Worm (Caenorhabditis elegans): ENCODE data around the gene F56B3.4.

F56B3.4 gene

ce11 chrIV:826145-826544 is 32.1 kb upstream of the F56B3.4 start:
- TF ChIP-seq F37B4.10 (GFP tag; IDR thresholded peaks at IDR 0.05): no peak
- no peak for TF ChIP-seq nfya-2 (GFP tag; IDR thresholded peaks at IDR 0.05)
- TF ChIP-seq B0035.1 (tag; optimal IDR thresholded peaks at IDR 0.05): no peak
- TF ChIP-seq aptf-2 (GFP tag; conservative IDR thresholded peaks at IDR 0.05): no peak
- TF ChIP-seq nhr-120 (GFP tag; IDR thresholded peaks at IDR 0.05): no peak
- no peak for TF ChIP-seq F52B5.7 (tag; optimal IDR thresholded peaks at IDR 0.05)
- no peak for TF ChIP-seq tlf-1 (GFP tag; optimal IDR thresholded peaks at IDR 0.05)
- TF ChIP-seq sptf-2 (GFP tag; optimal IDR thresholded peaks at IDR 0.05): no peak
- no peak for TF ChIP-seq B0261.1 (tag; optimal IDR thresholded peaks at IDR 0.05)
- TF ChIP-seq ceh-79 (tag; optimal IDR thresholded peaks at IDR 0.05): no peak
- no peak for TF ChIP-seq gei-17 (GFP tag; optimal IDR thresholded peaks at IDR 0.05)
- no peak for TF ChIP-seq lsy-27 (tag; optimal IDR thresholded peaks at IDR 0.05; ENCODE audit: borderline replicate concordance, insufficient read depth)
- no peak for TF ChIP-seq mcd-1 (GFP tag; IDR thresholded peaks at IDR 0.05)
- no peak for TF ChIP-seq F49E8.2 (tag; optimal IDR thresholded peaks at IDR 0.05; ENCODE audit: insufficient read depth)
- no peak for TF ChIP-seq hmg-20 (GFP tag; IDR thresholded peaks at IDR 0.05)
- TF ChIP-seq Y56A3A.18 (GFP tag; IDR thresholded peaks at IDR 0.05): no peak
- no peak for TF ChIP-seq ccch-3 (GFP tag; optimal IDR thresholded peaks at IDR 0.05)

DNA sequence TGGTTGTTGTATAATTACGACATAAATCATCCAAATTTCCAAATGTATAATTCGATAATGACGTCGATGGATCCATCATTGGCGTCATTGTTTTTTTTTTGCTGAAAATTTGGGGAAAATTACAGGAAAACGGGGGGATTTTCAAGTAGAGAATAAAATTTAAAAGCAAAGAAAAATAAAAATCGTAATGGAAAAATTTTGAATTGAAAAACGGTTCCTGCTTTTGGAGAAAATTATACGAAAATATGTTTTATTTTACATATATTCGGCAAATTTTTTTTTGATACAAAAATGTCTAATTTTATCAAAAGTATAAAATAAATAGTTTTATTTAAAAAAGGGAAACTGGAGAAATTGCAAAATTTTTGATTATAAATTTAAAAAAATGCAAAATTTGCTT is 30.8 kb upstream of the F56B3.4 start, which contains the start of gene zipt-15:
TSS of gene zipt-15 (minus strand) at position 101 of the 400 bp plus-strand sequence.
- no peak for TF ChIP-seq F57A8.1 (GFP tag; optimal IDR thresholded peaks at IDR 0.05)
- TF ChIP-seq cebp-1 (GFP tag; IDR thresholded peaks at IDR 0.05): no peak
- TF ChIP-seq cebp-1 (tag; optimal IDR thresholded peaks at IDR 0.05): no peak
- no peak for TF ChIP-seq rcor-1 (GFP tag; IDR thresholded peaks at IDR 0.05)
- TF ChIP-seq mcd-1 (GFP tag; IDR thresholded peaks at IDR 0.05): no peak
- TF ChIP-seq akir-1 (GFP tag; optimal IDR thresholded peaks at IDR 0.05): no peak
- TF ChIP-seq nhr-179 (tag; optimal IDR thresholded peaks at IDR 0.05): no peak
- TF ChIP-seq Y79H2A.3 (GFP tag; conservative IDR thresholded peaks at IDR 0.05): no peak
- TF ChIP-seq nfya-2 (GFP tag; IDR thresholded peaks at IDR 0.05): no peak
- no peak for TF ChIP-seq ztf-28 (GFP tag; IDR thresholded peaks at IDR 0.05)
- TF ChIP-seq T07F8.4 (tag; optimal IDR thresholded peaks at IDR 0.05): no peak
- no peak for TF ChIP-seq nhr-80 (tag; optimal IDR thresholded peaks at IDR 0.05)
- TF ChIP-seq sea-2 (GFP tag; IDR thresholded peaks at IDR 0.05): no peak
- no peak for TF ChIP-seq F52B5.7 (tag; optimal IDR thresholded peaks at IDR 0.05)
- TF ChIP-seq C06A6.2 (GFP tag; conservative IDR thresholded peaks at IDR 0.05): no peak
- TF ChIP-seq atf-7 (tag; optimal IDR thresholded peaks at IDR 0.05): no peak

- TF ChIP-seq B0261.1 (tag; optimal IDR thresholded peaks at IDR 0.05) (peak; percentile 43), snpc-3.4 (tag; optimal IDR thresholded peaks at IDR 0.05) (no peak), C17E4.6 (GFP tag; IDR thresholded peaks at IDR 0.05) (no peak), rpc-1 (optimal IDR thresholded peaks at IDR 0.05) (peak; percentile 18), rpc-1 (tag; optimal IDR thresholded peaks at IDR 0.05) (peak; percentile 29), tbp1 (GFP tag; optimal IDR thresholded peaks at IDR 0.05) (peak; percentile 64), snpc-4 (GFP tag; optimal IDR thresholded peaks at IDR 0.05) (no peak), snpc-4 (tag; optimal IDR thresholded peaks at IDR 0.05) (peak in 1 of 4 experiments; percentile 35)
These were observed 23.8 kb upstream of the F56B3.4 start for ce11 chrIV:817879-818278.
